Worm (Caenorhabditis elegans): ENCODE results near the gene C06H5.14.

ce11 chrV:17859519-17859918 is 44.4 kb upstream of the C06H5.14 start:
- TF ChIP-seq flt-1 (GFP tag; IDR thresholded peaks at IDR 0.05) (no peak), ztf-23 (GFP tag; IDR thresholded peaks at IDR 0.05) (no peak), ztf-29 (GFP tag; IDR thresholded peaks at IDR 0.05) (no peak), med-1 (GFP tag; optimal IDR thresholded peaks at IDR 0.05; ENCODE audit: insufficient read depth) (no peak)

Data from whole organism, midembryonic.